Worm (Caenorhabditis elegans): ENCODE measurements around the gene syf-2.

- TF ChIP-seq unc-62 (GFP tag; optimal IDR thresholded peaks at IDR 0.05) (no peak), ceh-16 (tag; optimal IDR thresholded peaks at IDR 0.05) (no peak), elt-3 (tag; optimal IDR thresholded peaks at IDR 0.05) (no peak), ama-1 (optimal IDR thresholded peaks at IDR 0.05) (no peak), ztf-4 (tag; optimal IDR thresholded peaks at IDR 0.05) (no peak), pha-4 (tag; optimal IDR thresholded peaks at IDR 0.05) (no peak)
Measured at ce11 chrIII:7192942-7193665, 31.2 kb upstream of the syf-2 start, which contains the start of gene mec-14.
